Worm (Caenorhabditis elegans) whole organism, L3 larva: ENCODE data around the gene R52.6.

ENCODE experiments used
- R02D3.7 ChIP-seq: fragments of 150-350 bp; optimal IDR thresholded peaks from 2 replicates; lab custom pipeline; 2014; ENCODE audit warnings: missing biosample characterization, missing genetic modification characterization
- ZK546.5 ChIP-seq: sonication (generic microtip); optimal IDR thresholded peaks from 2 replicates; lab custom pipeline; 2017; ENCODE audit warnings: missing biosample characterization, missing genetic modification characterization
- aly-2 ChIP-seq: fragments of 150-350 bp; optimal IDR thresholded peaks from 2 replicates; lab custom pipeline; 2014; ENCODE audit warnings: missing biosample characterization, missing genetic modification characterization
- ceh-16 ChIP-seq: sonication (generic microtip); optimal IDR thresholded peaks from 2 replicates; lab custom pipeline; 2017; ENCODE audit warnings: missing biosample characterization, missing genetic modification characterization
- ceh-28 ChIP-seq: fragments of 150-350 bp; optimal IDR thresholded peaks from 2 replicates; lab custom pipeline; 2014; ENCODE audit warnings: missing biosample characterization, missing genetic modification reagents, missing genetic modification characterization
- ceh-82 ChIP-seq: fragments of 150-350 bp; optimal IDR thresholded peaks from 2 replicates; lab custom pipeline; 2014; ENCODE audit warnings: missing biosample characterization, missing genetic modification characterization
- ceh-9 ChIP-seq: sonication (generic microtip); optimal IDR thresholded peaks from 2 replicates; lab custom pipeline; 2018; ENCODE audit warnings: missing biosample characterization, missing genetic modification characterization
- daf-12 ChIP-seq: fragments of 150-350 bp; optimal IDR thresholded peaks from 2 replicates; lab custom pipeline; 2014; ENCODE audit warnings: missing biosample characterization, missing genetic modification reagents, missing genetic modification characterization
- egl-27 ChIP-seq: sonication (generic microtip); optimal IDR thresholded peaks from 4 replicates; lab custom pipeline; 2017; ENCODE audit warnings: missing biosample characterization, missing genetic modification reagents, missing genetic modification characterization
- egl-5 ChIP-seq: fragments of 150-350 bp; optimal IDR thresholded peaks from 2 replicates; lab custom pipeline; 2017; ENCODE audit warnings: missing biosample characterization, missing genetic modification reagents, missing genetic modification characterization, inconsistent platforms
- elt-2 ChIP-seq: sonication (generic microtip); optimal IDR thresholded peaks from 2 replicates; lab custom pipeline; 2016; ENCODE audit warnings: missing genetic modification reagents, mild to moderate bottlenecking, missing genetic modification characterization, missing compliant biosample characterization
- eor-1 ChIP-seq, 2 experiments: fragments of 150-350 bp; optimal IDR thresholded peaks; 2 replicates each; lab custom pipeline; 2014 to 2018; ENCODE audit warnings: missing biosample characterization in 2 of 2, missing genetic modification characterization in 2 of 2
- fkh-2 ChIP-seq: fragments of 150-350 bp; optimal IDR thresholded peaks from 2 replicates; lab custom pipeline; 2014; ENCODE audit warnings: missing biosample characterization, missing genetic modification reagents, missing genetic modification characterization
- fos-1 ChIP-seq: fragments of 150-350 bp; optimal IDR thresholded peaks from 2 replicates; lab custom pipeline; 2014; ENCODE audit warnings: missing biosample characterization, missing genetic modification characterization
- jun-1 ChIP-seq: fragments of 150-350 bp; optimal IDR thresholded peaks from 2 replicates; lab custom pipeline; 2014; ENCODE audit warnings: missing biosample characterization, missing genetic modification reagents, missing genetic modification characterization
- lin-39 ChIP-seq: fragments of 150-350 bp; optimal IDR thresholded peaks from 2 replicates; lab custom pipeline; 2018; ENCODE audit warnings: missing biosample characterization, missing genetic modification reagents, missing genetic modification characterization
- mdl-1 ChIP-seq: fragments of 150-350 bp; optimal IDR thresholded peaks from 2 replicates; lab custom pipeline; 2014; ENCODE audit warnings: missing biosample characterization, missing genetic modification characterization
- mml-1 ChIP-seq: fragments of 150-350 bp; sonication (generic microtip); optimal IDR thresholded peaks from 3 replicates; lab custom pipeline; 2014; ENCODE audit warnings: missing biosample characterization, missing genetic modification characterization
- nfya-1 ChIP-seq: sonication (generic microtip); optimal IDR thresholded peaks from 2 replicates; lab custom pipeline; 2017; ENCODE audit warnings: missing genetic modification characterization, mild to moderate bottlenecking, missing compliant biosample characterization, antibody characterized with exemption, moderate library complexity; ENCODE audit not compliant: insufficient read depth
- nhr-23 ChIP-seq: fragments of 150-350 bp; optimal IDR thresholded peaks from 2 replicates; lab custom pipeline; 2014; ENCODE audit warnings: missing biosample characterization, missing genetic modification reagents, missing genetic modification characterization
- nhr-237 ChIP-seq: fragments of 150-350 bp; optimal IDR thresholded peaks from 2 replicates; lab custom pipeline; 2014; ENCODE audit warnings: missing biosample characterization, missing genetic modification characterization
- nhr-28 ChIP-seq: fragments of 150-350 bp; optimal IDR thresholded peaks from 2 replicates; lab custom pipeline; 2014; ENCODE audit warnings: missing biosample characterization, missing genetic modification characterization
- nhr-67 ChIP-seq: fragments of 150-350 bp; optimal IDR thresholded peaks from 2 replicates; lab custom pipeline; 2014; ENCODE audit warnings: missing biosample characterization, missing genetic modification characterization
- nhr-76 ChIP-seq: fragments of 150-350 bp; sonication (generic microtip); optimal IDR thresholded peaks from 5 replicates; lab custom pipeline; 2014; ENCODE audit warnings: missing biosample characterization, missing genetic modification characterization
- nhr-77 ChIP-seq: fragments of 150-350 bp; optimal IDR thresholded peaks from 2 replicates; lab custom pipeline; 2014; ENCODE audit warnings: missing biosample characterization, missing genetic modification characterization
- pqm-1 ChIP-seq: fragments of 150-350 bp; optimal IDR thresholded peaks from 2 replicates; lab custom pipeline; 2017; ENCODE audit warnings: missing biosample characterization, missing genetic modification characterization, inconsistent platforms
- sea-2 ChIP-seq: fragments of 150-350 bp; sonication (generic microtip); optimal IDR thresholded peaks from 4 replicates; lab custom pipeline; 2014; ENCODE audit warnings: missing biosample characterization, missing genetic modification reagents, missing genetic modification characterization
- skn-1 ChIP-seq: fragments of 150-350 bp; optimal IDR thresholded peaks from 2 replicates; lab custom pipeline; 2014; ENCODE audit warnings: missing biosample characterization, missing genetic modification characterization
- tbx-2 ChIP-seq: sonication (generic microtip); optimal IDR thresholded peaks from 2 replicates; lab custom pipeline; 2016; ENCODE audit warnings: mild to moderate bottlenecking, missing genetic modification characterization, missing compliant biosample characterization
- unc-39 ChIP-seq: sonication (generic microtip); optimal IDR thresholded peaks from 4 replicates; lab custom pipeline; 2017; ENCODE audit warnings: missing biosample characterization, missing genetic modification characterization
- unc-62 ChIP-seq: fragments of 150-350 bp; sonication (generic microtip); optimal IDR thresholded peaks from 4 replicates; lab custom pipeline; 2014; ENCODE audit warnings: missing biosample characterization, missing genetic modification reagents, missing genetic modification characterization
- ztf-11 ChIP-seq: fragments of 150-350 bp; optimal IDR thresholded peaks from 2 replicates; lab custom pipeline; 2014; ENCODE audit warnings: missing biosample characterization, missing genetic modification characterization
- ztf-4 ChIP-seq: fragments of 150-350 bp; optimal IDR thresholded peaks from 2 replicates; lab custom pipeline; 2014; ENCODE audit warnings: missing biosample characterization, missing genetic modification characterization

The R52.6 gene

ce11 chrII:2099139-2099976 lies 13.5 kb downstream of the R52.6 start, which contains the start of gene math-42:
math-42 (plus strand) TSS chrII:2099926.
- no peak for TF ChIP-seq unc-39 (tag; lab: Kevin White, UChicago)
- TF ChIP-seq elt-2 (tag; lab: Kevin White, UChicago) = peak; percentile 60

ce11 chrII:2094924-2095650 lies 17.8 kb downstream of the R52.6 start, which contains the start of gene T16A1.2:
T16A1.2 (plus strand) TSS chrII:2095600.
- TF ChIP-seq daf-12 (tag; lab: Kevin White, UChicago) = no peak
- no peak for TF ChIP-seq fos-1
- TF ChIP-seq aly-2 (tag; lab: Kevin White, UChicago) = no peak
- TF ChIP-seq nfya-1 (tag; lab: Kevin White, UChicago) = no peak
- TF ChIP-seq ceh-28 (tag; lab: Kevin White, UChicago) = no peak
- TF ChIP-seq ZK546.5 = no peak
- TF ChIP-seq sea-2 = no peak
- TF ChIP-seq egl-5 (tag; lab: Kevin White, UChicago) = no peak
- TF ChIP-seq ceh-82 (tag; lab: Kevin White, UChicago) = no peak
- TF ChIP-seq nhr-67 (tag; lab: Kevin White, UChicago) = no peak
- TF ChIP-seq lin-39 (tag; lab: Kevin White, UChicago) = no peak
- no peak for TF ChIP-seq nhr-23 (tag; lab: Kevin White, UChicago)
- TF ChIP-seq ceh-16 (tag; lab: Kevin White, UChicago) = no peak
- TF ChIP-seq nhr-28 (tag; lab: Kevin White, UChicago) = no peak
- TF ChIP-seq ztf-11 (tag; lab: Kevin White, UChicago) = no peak

- TF ChIP-seq fkh-2 (tag; lab: Kevin White, UChicago) (no peak), skn-1 (tag; lab: Kevin White, UChicago) (no peak), ceh-16 (tag; lab: Kevin White, UChicago) (no peak), nhr-237 (tag; lab: Kevin White, UChicago) (no peak), ceh-82 (tag; lab: Kevin White, UChicago) (no peak), daf-12 (tag; lab: Kevin White, UChicago) (no peak), aly-2 (tag; lab: Kevin White, UChicago) (no peak), nhr-67 (tag; lab: Kevin White, UChicago) (no peak), nhr-77 (no peak), ceh-9 (tag; lab: Kevin White, UChicago) (no peak), elt-2 (tag; lab: Kevin White, UChicago) (no peak)
These were observed 19.4 kb downstream of the R52.6 start, which contains the start of gene fbxb-37 for ce11 chrII:2093456-2093926. fbxb-37 (minus strand) TSS chrII:2093876.

DNA sequence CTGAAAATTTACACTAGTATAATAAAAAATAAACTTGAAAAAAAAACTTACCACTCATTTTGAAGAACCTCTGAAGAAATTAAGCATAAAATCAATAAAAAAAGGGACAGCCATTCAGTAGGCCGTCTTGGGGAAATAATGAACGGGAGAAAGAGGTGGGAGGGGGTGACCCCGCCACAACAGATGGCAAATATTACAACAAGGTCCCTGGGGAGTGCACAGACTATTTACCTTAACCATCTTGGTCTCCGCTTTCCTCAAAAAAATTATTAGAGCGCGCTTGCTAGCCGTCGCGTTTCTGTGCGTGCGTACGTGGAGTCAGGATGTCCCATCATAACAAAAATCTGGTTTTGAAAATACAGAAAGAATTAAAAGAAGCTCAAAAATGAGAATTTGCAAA lies 20.9 kb downstream of the R52.6 start, which contains the start of gene T16A1.10:
Gene T16A1.10, minus strand, starts transcription at position 123 of the 400 bp plus-strand sequence.
- TF ChIP-seq ceh-28 (tag; lab: Kevin White, UChicago) (no peak), tbx-2 (tag; lab: Kevin White, UChicago) (no peak)

DNA sequence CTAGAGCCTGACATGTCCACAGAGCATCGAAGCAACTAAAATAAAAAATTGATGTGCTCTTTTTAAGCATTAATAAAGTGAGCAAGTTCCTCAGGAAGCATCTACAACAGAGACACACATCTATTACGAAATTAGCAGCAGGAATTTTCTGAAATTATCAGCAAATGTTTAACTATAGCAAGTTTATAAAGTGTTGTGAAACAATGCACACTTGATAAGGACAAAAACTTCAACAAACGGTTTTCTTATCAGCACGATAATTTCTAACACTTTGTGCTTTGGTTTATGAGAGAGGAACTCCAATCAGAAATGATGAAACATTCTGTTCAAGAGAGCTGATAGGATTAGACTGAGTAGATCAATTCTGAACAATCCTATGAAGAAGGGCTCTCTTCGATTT lies 22.2 kb downstream of the R52.6 start, which contains the start of gene trpl-5:
Gene trpl-5, minus strand, starts transcription at position 32 of the 400 bp plus-strand sequence.
- TF ChIP-seq nhr-76 (no peak), unc-62 (GFP tag; lab: Kevin White, UChicago) (no peak), ztf-4 (tag; lab: Kevin White, UChicago) (no peak), R02D3.7 (no peak), elt-2 (tag; lab: Kevin White, UChicago) (peak; percentile 95), egl-27 (tag; lab: Kevin White, UChicago) (no peak), eor-1 (tag; optimal IDR thresholded peaks at IDR 0.05; lab: Kevin White, UChicago) (no peak), nhr-77 (no peak), ZK546.5 (no peak), fkh-2 (tag; lab: Kevin White, UChicago) (no peak), mml-1 (tag; lab: Kevin White, UChicago) (no peak), jun-1 (tag; lab: Kevin White, UChicago) (peak; percentile 23), mdl-1 (tag; lab: Kevin White, UChicago) (no peak), pqm-1 (tag; lab: Kevin White, UChicago) (peak; percentile 96)
